Fruit fly (Drosophila melanogaster) whole organism, embryonic: Measurements from ENCODE around the gene Sems.

Experiments
- Asciz ChIP-seq: fragments of 200-800 bp; sonication (Bioruptor generic); optimal IDR thresholded peaks from 2 replicates; lab custom pipeline; 2017; ENCODE audit warnings: missing biosample characterization, mild to moderate bottlenecking, missing genetic modification characterization, missing genetic modification reagents
- CG10209 ChIP-seq: fragments of 200-800 bp; sonication (Bioruptor generic); optimal IDR thresholded peaks from 3 replicates; lab custom pipeline; 2017; ENCODE audit warnings: missing biosample characterization, mild to moderate bottlenecking, missing genetic modification characterization, missing genetic modification reagents
- CG10959 ChIP-seq: fragments of 200-800 bp; sonication (Bioruptor generic); IDR thresholded peaks from 2 replicates; pipeline ENCODE4 v1.3.6; 2022; ENCODE audit warnings: missing biosample characterization, missing genetic modification characterization
- CG11504 ChIP-seq: fragments of 200-800 bp; sonication (Bioruptor generic); optimal IDR thresholded peaks from 3 replicates; lab custom pipeline; 2019; ENCODE audit warnings: missing biosample characterization, mild to moderate bottlenecking, missing genetic modification characterization, moderate library complexity
- CG1233 ChIP-seq: fragments of 200-800 bp; sonication (Bioruptor generic); optimal IDR thresholded peaks from 4 replicates; lab custom pipeline; 2018; ENCODE audit warnings: missing biosample characterization, mild to moderate bottlenecking, missing genetic modification characterization
- CG13296 ChIP-seq: fragments of 200-800 bp; sonication (Bioruptor generic); optimal IDR thresholded peaks from 3 replicates; lab custom pipeline; 2018; ENCODE audit warnings: missing biosample characterization, mild to moderate bottlenecking, missing genetic modification characterization
- CG13775 ChIP-seq: fragments of 200-800 bp; sonication (Bioruptor generic); optimal IDR thresholded peaks from 3 replicates; lab custom pipeline; 2017; ENCODE audit warnings: missing biosample characterization, mild to moderate bottlenecking, missing genetic modification characterization
- CG13894 ChIP-seq: fragments of 200-800 bp; sonication (Bioruptor generic); optimal IDR thresholded peaks from 3 replicates; lab custom pipeline; 2018; ENCODE audit warnings: missing biosample characterization, mild to moderate bottlenecking, missing genetic modification characterization, moderate library complexity
- CG1529 ChIP-seq: fragments of 200-800 bp; sonication (Bioruptor generic); optimal IDR thresholded peaks from 3 replicates; lab custom pipeline; 2018; ENCODE audit warnings: missing biosample characterization, missing genetic modification characterization
- CG16815 ChIP-seq: fragments of 200-800 bp; sonication (Bioruptor generic); optimal IDR thresholded peaks from 3 replicates; lab custom pipeline; 2017; ENCODE audit warnings: missing biosample characterization, mild to moderate bottlenecking, missing genetic modification characterization
- CG17568 ChIP-seq: fragments of 200-800 bp; sonication (Bioruptor generic); optimal IDR thresholded peaks from 2 replicates; lab custom pipeline; 2018; ENCODE audit warnings: missing biosample characterization, mild to moderate bottlenecking, missing genetic modification characterization, moderate library complexity
- CG1792 ChIP-seq: fragments of 200-800 bp; sonication (Bioruptor generic); optimal IDR thresholded peaks from 2 replicates; lab custom pipeline; 2016; ENCODE audit warnings: missing biosample characterization, missing genetic modification characterization
- CG2129 ChIP-seq: fragments of 200-800 bp; sonication (Bioruptor generic); IDR thresholded peaks from 2 replicates; pipeline ENCODE4 v1.3.6; 2022; ENCODE audit warnings: missing biosample characterization, missing genetic modification characterization; ENCODE audit not compliant: partially characterized antibody
- CG3065 ChIP-seq: fragments of 200-800 bp; sonication (Bioruptor generic); optimal IDR thresholded peaks from 2 replicates; lab custom pipeline; 2016; ENCODE audit warnings: missing biosample characterization, missing genetic modification characterization
- CG31388 ChIP-seq: fragments of 200-800 bp; sonication (Bioruptor generic); optimal IDR thresholded peaks from 2 replicates; lab custom pipeline; 2016; ENCODE audit warnings: missing biosample characterization, missing genetic modification characterization
- CG32772 ChIP-seq: fragments of 200-800 bp; sonication (Bioruptor generic); IDR thresholded peaks from 2 replicates; pipeline ENCODE4 v1.3.6; 2022; ENCODE audit warnings: missing biosample characterization, missing genetic modification characterization
- CG34224 ChIP-seq: fragments of 200-800 bp; sonication (Bioruptor generic); IDR thresholded peaks from 3 replicates; pipeline ENCODE4 v1.3.6; 2022; ENCODE audit warnings: missing biosample characterization, missing genetic modification characterization; ENCODE audit not compliant: partially characterized antibody
- CG3838 ChIP-seq: fragments of 200-800 bp; sonication (Bioruptor generic); optimal IDR thresholded peaks from 3 replicates; lab custom pipeline; 2016; ENCODE audit warnings: missing biosample characterization, missing genetic modification characterization
- CG4282 ChIP-seq: fragments of 200-800 bp; sonication (Bioruptor generic); optimal IDR thresholded peaks from 2 replicates; lab custom pipeline; 2016; ENCODE audit warnings: missing biosample characterization, missing genetic modification characterization
- CG4617 ChIP-seq: fragments of 200-800 bp; sonication (Bioruptor generic); optimal IDR thresholded peaks from 3 replicates; lab custom pipeline; 2016; ENCODE audit warnings: missing biosample characterization, missing genetic modification characterization, borderline replicate concordance
- CG7271 ChIP-seq: fragments of 200-800 bp; sonication (Bioruptor generic); optimal IDR thresholded peaks from 2 replicates; lab custom pipeline; 2018; ENCODE audit warnings: missing biosample characterization, mild to moderate bottlenecking, missing genetic modification characterization, moderate library complexity
- CHES-1-like ChIP-seq: fragments of 200-800 bp; sonication (Bioruptor generic); optimal IDR thresholded peaks from 2 replicates; lab custom pipeline; 2016; ENCODE audit warnings: missing biosample characterization, missing genetic modification characterization
- Dad ChIP-seq: fragments of 200-800 bp; sonication (Bioruptor generic); optimal IDR thresholded peaks from 3 replicates; lab custom pipeline; 2016; ENCODE audit warnings: missing biosample characterization, missing genetic modification characterization
- Dip2 ChIP-seq: fragments of 200-800 bp; sonication (Bioruptor generic); IDR thresholded peaks from 2 replicates; pipeline ENCODE4 v1.3.6; 2022; ENCODE audit warnings: missing biosample characterization, missing genetic modification characterization
- HLH3B ChIP-seq: fragments of 200-800 bp; sonication (Bioruptor generic); IDR thresholded peaks from 2 replicates; pipeline ENCODE4 v1.3.6; 2022; ENCODE audit warnings: missing biosample characterization, missing genetic modification characterization
- HmgD ChIP-seq: fragments of 200-800 bp; sonication (Bioruptor generic); optimal IDR thresholded peaks from 3 replicates; lab custom pipeline; 2016; ENCODE audit warnings: missing biosample characterization, missing genetic modification characterization
- Hmr ChIP-seq: fragments of 200-800 bp; sonication (Bioruptor generic); optimal IDR thresholded peaks from 3 replicates; lab custom pipeline; 2017; ENCODE audit warnings: mild to moderate bottlenecking, missing biosample characterization, missing genetic modification reagents, missing genetic modification characterization
- Hsf ChIP-seq: fragments of 200-800 bp; sonication (Bioruptor generic); optimal IDR thresholded peaks from 3 replicates; lab custom pipeline; 2016; ENCODE audit warnings: missing biosample characterization, missing genetic modification characterization
- Meics ChIP-seq: fragments of 200-800 bp; sonication (Bioruptor generic); optimal IDR thresholded peaks from 2 replicates; lab custom pipeline; 2017; ENCODE audit warnings: missing biosample characterization, mild to moderate bottlenecking, missing genetic modification characterization
- Myb ChIP-seq: fragments of 200-800 bp; sonication (Bioruptor generic); optimal IDR thresholded peaks from 2 replicates; lab custom pipeline; 2016; ENCODE audit warnings: missing biosample characterization, missing genetic modification characterization
- Nf-YA ChIP-seq: fragments of 200-800 bp; sonication (Bioruptor generic); IDR thresholded peaks from 2 replicates; pipeline ENCODE4 v1.3.6; 2022; ENCODE audit warnings: missing biosample characterization, missing genetic modification characterization
- Side ChIP-seq: fragments of 200-800 bp; sonication (Bioruptor generic); optimal IDR thresholded peaks from 2 replicates; lab custom pipeline; 2016; ENCODE audit warnings: missing biosample characterization, missing genetic modification characterization
- Xbp1 ChIP-seq: fragments of 200-800 bp; sonication (Bioruptor generic); optimal IDR thresholded peaks from 3 replicates; lab custom pipeline; 2016; ENCODE audit warnings: missing biosample characterization, mild to moderate bottlenecking, missing genetic modification characterization
- ato ChIP-seq: fragments of 200-800 bp; sonication (Bioruptor generic); IDR thresholded peaks from 2 replicates; pipeline ENCODE4 v1.3.6; 2022; ENCODE audit warnings: missing biosample characterization, missing genetic modification characterization; ENCODE audit not compliant: partially characterized antibody
- az2 ChIP-seq: fragments of 200-800 bp; sonication (Bioruptor generic); optimal IDR thresholded peaks from 3 replicates; lab custom pipeline; 2016; ENCODE audit warnings: missing biosample characterization, missing genetic modification characterization
- bab2 ChIP-seq: fragments of 200-800 bp; sonication (Bioruptor generic); optimal IDR thresholded peaks from 2 replicates; lab custom pipeline; 2016; ENCODE audit warnings: missing biosample characterization, missing genetic modification characterization
- ci ChIP-seq: fragments of 200-800 bp; sonication (Bioruptor generic); IDR thresholded peaks from 3 replicates; pipeline ENCODE4 v1.3.6; 2022; ENCODE audit warnings: missing biosample characterization, missing genetic modification characterization
- corto ChIP-seq: fragments of 200-800 bp; sonication (Bioruptor generic); optimal IDR thresholded peaks from 2 replicates; lab custom pipeline; 2016; ENCODE audit warnings: missing biosample characterization, mild to moderate bottlenecking, missing genetic modification characterization, moderate library complexity
- dan ChIP-seq: fragments of 200-800 bp; sonication (Bioruptor generic); IDR thresholded peaks from 2 replicates; pipeline ENCODE4 v1.3.6; 2022; ENCODE audit warnings: missing biosample characterization, missing genetic modification characterization
- fd102C ChIP-seq: fragments of 200-800 bp; sonication (Bioruptor generic); optimal IDR thresholded peaks from 2 replicates; lab custom pipeline; 2018; ENCODE audit warnings: missing biosample characterization, mild to moderate bottlenecking, missing genetic modification characterization, moderate library complexity
- grn ChIP-seq: fragments of 200-800 bp; sonication (Bioruptor generic); optimal IDR thresholded peaks from 3 replicates; lab custom pipeline; 2017; ENCODE audit warnings: missing biosample characterization, missing genetic modification characterization
- gt ChIP-seq: fragments of 200-800 bp; sonication (Bioruptor generic); IDR thresholded peaks from 2 replicates; pipeline ENCODE4 v1.3.6; 2022; ENCODE audit warnings: missing biosample characterization, missing genetic modification characterization
- kah ChIP-seq: fragments of 200-800 bp; sonication (Bioruptor generic); optimal IDR thresholded peaks from 2 replicates; lab custom pipeline; 2018; ENCODE audit warnings: missing biosample characterization, mild to moderate bottlenecking, missing genetic modification characterization
- klu ChIP-seq: fragments of 200-800 bp; sonication (Bioruptor generic); IDR thresholded peaks from 2 replicates; pipeline ENCODE4 v1.3.6; 2022; ENCODE audit warnings: missing biosample characterization, missing genetic modification characterization
- maf-S ChIP-seq: fragments of 200-800 bp; sonication (Bioruptor generic); optimal IDR thresholded peaks from 2 replicates; lab custom pipeline; 2016; ENCODE audit warnings: missing biosample characterization, missing genetic modification characterization
- nom ChIP-seq: fragments of 200-800 bp; sonication (Bioruptor generic); optimal IDR thresholded peaks from 2 replicates; lab custom pipeline; 2017; ENCODE audit warnings: missing biosample characterization, missing genetic modification characterization, mild to moderate bottlenecking, moderate library complexity, missing genetic modification reagents
- pb ChIP-seq: fragments of 200-800 bp; sonication (Bioruptor generic); optimal IDR thresholded peaks from 3 replicates; lab custom pipeline; 2016; ENCODE audit warnings: missing biosample characterization, missing genetic modification characterization
- ro ChIP-seq: fragments of 200-800 bp; sonication (Bioruptor generic); IDR thresholded peaks from 2 replicates; pipeline ENCODE4 v1.3.6; 2022; ENCODE audit warnings: missing biosample characterization, missing genetic modification characterization
- sc ChIP-seq, 3 experiments: fragments of >200 bp in 2 of 3; fragments of 200-800 bp in 1 of 3; sonication (Bioruptor generic) in 1 of 3; optimal IDR thresholded peaks; 2 replicates in 2 of 3; 3 replicates in 1 of 3; lab custom pipeline; 2017; ENCODE audit warnings: mild to moderate bottlenecking in 1 of 3, missing biosample characterization in 1 of 3, missing genetic modification characterization in 1 of 3, missing genetic modification reagents in 1 of 3
- sens-2 ChIP-seq: fragments of 200-800 bp; sonication (Bioruptor generic); IDR thresholded peaks from 2 replicates; pipeline ENCODE4 v1.3.6; 2022; ENCODE audit warnings: missing biosample characterization, missing genetic modification characterization
- tll ChIP-seq, 2 experiments: fragments of 200-800 bp in 1 of 2; fragments of >200 bp in 1 of 2; sonication (Bioruptor generic) in 1 of 2; optimal IDR thresholded peaks; 2 replicates each; lab custom pipeline; 2017 to 2019; ENCODE audit warnings: missing biosample characterization in 2 of 2, missing genetic modification characterization in 2 of 2, mild to moderate bottlenecking in 1 of 2, moderate library complexity in 1 of 2
- yki ChIP-seq: fragments of >200 bp; optimal IDR thresholded peaks from 3 replicates; lab custom pipeline; 2018

The Sems gene

DNA sequence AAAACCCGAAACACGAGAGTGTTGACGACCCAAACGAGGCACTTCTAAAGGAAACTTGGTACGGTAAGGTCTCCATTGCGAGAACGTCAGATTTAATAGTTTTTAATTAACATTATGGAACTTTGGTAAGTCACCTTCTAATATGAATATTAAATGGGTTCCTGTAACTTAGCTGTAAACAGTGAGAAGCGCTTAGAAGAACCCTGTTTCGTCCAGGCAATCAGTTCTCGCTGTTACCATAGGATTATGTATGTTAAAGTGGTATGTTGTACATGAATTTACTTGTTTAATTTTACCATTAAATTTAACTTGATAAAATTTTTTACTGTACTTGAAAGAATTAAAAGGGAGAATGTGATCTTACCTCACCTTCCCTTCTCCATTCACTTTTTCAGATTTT is 34.7 kb downstream of the Sems start (continued):
- TF ChIP-seq nom (GFP tag; lab: Kevin White, UChicago): no peak
- TF ChIP-seq CG31388: no peak
- no peak for TF ChIP-seq CG4282 (GFP tag; lab: Kevin White, UChicago)
- no peak for TF ChIP-seq bab2 (GFP tag; lab: Kevin White, UChicago)
- TF ChIP-seq sens-2 (GFP tag; lab: Robert Waterston, UW): no peak
- TF ChIP-seq CG7271 (tag; lab: Kevin White, UChicago): no peak
- TF ChIP-seq CG1792: no peak
- no peak for TF ChIP-seq Side (GFP tag; lab: Kevin White, UChicago)
- no peak for TF ChIP-seq kah
- TF ChIP-seq ato (GFP tag; lab: Robert Waterston, UW): no peak
- no peak for TF ChIP-seq CG4617 (GFP tag; lab: Kevin White, UChicago)
- no peak for TF ChIP-seq pb (GFP tag; lab: Kevin White, UChicago)
- TF ChIP-seq Dad (GFP tag; lab: Kevin White, UChicago): no peak
- no peak for TF ChIP-seq gt
- TF ChIP-seq ci (GFP tag; lab: Robert Waterston, UW): no peak
- no peak for TF ChIP-seq CG3065
- no peak for TF ChIP-seq CG1529
- no peak for TF ChIP-seq yki
- TF ChIP-seq Asciz: no peak
- no peak for TF ChIP-seq CG3838
- TF ChIP-seq CG32772: no peak
- no peak for TF ChIP-seq CG10959
- no peak for TF ChIP-seq dan (GFP tag; lab: Robert Waterston, UW)
- TF ChIP-seq Dip2 (GFP tag; lab: Robert Waterston, UW): no peak
- no peak for TF ChIP-seq corto (GFP tag; lab: Kevin White, UChicago)
- TF ChIP-seq CG1233 (GFP tag; lab: Kevin White, UChicago): no peak
- TF ChIP-seq CG13296 (GFP tag; lab: Kevin White, UChicago): no peak
- no peak for TF ChIP-seq klu (GFP tag; lab: Robert Waterston, UW)
- TF ChIP-seq grn (GFP tag; lab: Kevin White, UChicago): no peak
- TF ChIP-seq Nf-YA (GFP tag; lab: Robert Waterston, UW): no peak
- no peak for TF ChIP-seq Hmr (GFP tag; lab: Kevin White, UChicago)
- TF ChIP-seq CHES-1-like (GFP tag; lab: Kevin White, UChicago): no peak
- no peak for TF ChIP-seq CG13894 (tag; lab: Kevin White, UChicago)
- TF ChIP-seq CG10209 (GFP tag; lab: Kevin White, UChicago): no peak
- no peak for TF ChIP-seq fd102C (GFP tag; lab: Kevin White, UChicago)
- TF ChIP-seq maf-S: no peak
- TF ChIP-seq tll (GFP tag; optimal IDR thresholded peaks at IDR 0.05; lab: Kevin White, UChicago): no peak
- TF ChIP-seq sc (optimal IDR thresholded peaks at IDR 0.05; lab: Kevin White, UChicago): no peak
- no peak for TF ChIP-seq sc (GFP tag; optimal IDR thresholded peaks at IDR 0.05; lab: Kevin White, UChicago)
- no peak for TF ChIP-seq az2 (GFP tag; lab: Kevin White, UChicago)
- peak; percentile 14 for TF ChIP-seq Hsf (GFP tag; lab: Kevin White, UChicago)
- TF ChIP-seq Meics (GFP tag; lab: Kevin White, UChicago): no peak
- no peak for TF ChIP-seq CG16815 (GFP tag; lab: Kevin White, UChicago)
- no peak for TF ChIP-seq CG34224
- TF ChIP-seq CG17568 (GFP tag; lab: Kevin White, UChicago): no peak
- no peak for TF ChIP-seq ro (GFP tag; lab: Robert Waterston, UW)
- no peak for TF ChIP-seq CG2129 (GFP tag; lab: Robert Waterston, UW)
- peak; percentile 4 for TF ChIP-seq CG13775
- peak; percentile 16 for TF ChIP-seq Xbp1 (GFP tag; lab: Kevin White, UChicago)
- no peak for TF ChIP-seq Myb
- no peak for TF ChIP-seq HmgD (GFP tag; lab: Kevin White, UChicago)
- no peak for TF ChIP-seq HLH3B (GFP tag; lab: Robert Waterston, UW)
- TF ChIP-seq CG11504 (tag; lab: Kevin White, UChicago): peak; percentile 22
